Fruit fly (Drosophila melanogaster) whole organism, prepupa: ENCODE measurements around the gene CG3224.

Source experiments
- Hr4 ChIP-seq: fragments of 200-800 bp; sonication (Bioruptor generic); optimal IDR thresholded peaks from 3 replicates; lab custom pipeline; 2016; ENCODE audit warnings: missing biosample characterization, missing genetic modification characterization
- Sox15 ChIP-seq: fragments of 200-800 bp; sonication (Bioruptor generic); optimal IDR thresholded peaks from 3 replicates; lab custom pipeline; 2016; ENCODE audit warnings: missing biosample characterization, missing genetic modification characterization
- dac ChIP-seq: fragments of 200-800 bp; sonication (Bioruptor generic); optimal IDR thresholded peaks from 2 replicates; lab custom pipeline; 2017; ENCODE audit warnings: missing biosample characterization, mild to moderate bottlenecking, missing genetic modification characterization

DNA sequence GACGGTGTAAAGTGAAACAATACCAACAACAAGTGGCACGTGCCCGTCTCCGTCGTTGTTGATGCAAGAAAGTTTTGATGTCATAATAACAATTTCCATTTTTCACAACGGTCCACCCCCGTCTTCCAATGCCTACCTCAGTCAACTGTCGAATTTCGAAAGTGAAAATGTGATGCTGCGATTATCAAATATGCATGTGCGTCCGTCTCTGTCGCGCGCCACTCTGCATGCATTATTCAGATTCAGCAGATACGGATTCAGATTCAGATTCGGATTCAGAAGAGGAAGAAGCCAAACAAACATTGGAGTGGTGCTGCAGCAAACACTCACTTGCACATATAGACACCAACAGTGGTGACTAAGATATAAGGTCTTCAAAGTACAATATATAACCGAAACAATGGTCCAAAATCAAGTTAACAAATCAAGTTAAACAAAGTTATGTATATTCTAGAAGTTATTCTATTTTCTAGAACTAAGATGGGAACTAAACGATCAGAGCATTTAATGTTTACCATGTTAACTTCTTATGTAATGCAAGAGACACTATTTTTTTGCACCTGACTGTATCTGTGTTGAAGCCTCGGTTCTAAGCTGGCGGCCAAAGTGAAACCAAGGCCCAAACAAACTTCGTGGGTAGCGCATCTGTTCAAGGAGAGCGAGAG is 18.5 kb downstream of the CG3224 start:
- TF ChIP-seq Sox15 (GFP tag; lab: Kevin White, UChicago) (no peak), dac (GFP tag; lab: Kevin White, UChicago) (no peak), Hr4 (peak; percentile 61)
